Fruit fly (Drosophila melanogaster): ENCODE data around the gene MED10.

MED10 gene

dm6 chr3L:16228659-16229205 is 3.2 kb upstream of the MED10 start, which contains the start of gene Tmx3 (continued):
- no peak for TF ChIP-seq TFAM (GFP tag; optimal IDR thresholded peaks at IDR 0.05)
- TF ChIP-seq kay (GFP tag; optimal IDR thresholded peaks at IDR 0.05): peak; percentile 76
- peak; percentile 11 for TF ChIP-seq CG6854 (GFP tag; optimal IDR thresholded peaks at IDR 0.05)
- peak; percentile 95 for TF ChIP-seq ranshi (GFP tag; IDR thresholded peaks at IDR 0.05)
- TF ChIP-seq nom (GFP tag; optimal IDR thresholded peaks at IDR 0.05): peak; percentile 51
- TF ChIP-seq CG9437 (GFP tag; optimal IDR thresholded peaks at IDR 0.05): peak; percentile 74
- TF ChIP-seq CG2678 (tag; optimal IDR thresholded peaks at IDR 0.05): peak; percentile 92
- TF ChIP-seq lbe (GFP tag; optimal IDR thresholded peaks at IDR 0.05): peak; percentile 64
- peak in 1 of 3 experiments; percentile 45 for TF ChIP-seq Stat92E (GFP tag; optimal IDR thresholded peaks at IDR 0.05)
- peak; percentile 93 for TF ChIP-seq CG31441 (GFP tag; IDR thresholded peaks at IDR 0.05)
- TF ChIP-seq Blimp-1 (GFP tag; optimal IDR thresholded peaks at IDR 0.05): peak; percentile 85
- TF ChIP-seq ssp (GFP tag; IDR thresholded peaks at IDR 0.05): peak; percentile 88
- 0 out of 4 replicates have a peak, but pooled peaks have one; percentile 38 for TF ChIP-seq Dll (GFP tag; IDR thresholded peaks at IDR 0.05; ENCODE audit: partially characterized antibody)
- TF ChIP-seq bigmax (GFP tag; optimal IDR thresholded peaks at IDR 0.05): no peak
- TF ChIP-seq exex (tag; optimal IDR thresholded peaks at IDR 0.05): no peak
- no peak for TF ChIP-seq gro (GFP tag; optimal IDR thresholded peaks at IDR 0.05)
- TF ChIP-seq bcd (GFP tag; optimal IDR thresholded peaks at IDR 0.05): peak; percentile 86
- peak; percentile 57 for TF ChIP-seq ems (GFP tag; optimal IDR thresholded peaks at IDR 0.05)
- TF ChIP-seq ind (GFP tag; optimal IDR thresholded peaks at IDR 0.05): peak; percentile 82
- peak; percentile 79 for TF ChIP-seq CG13123 (GFP tag; optimal IDR thresholded peaks at IDR 0.05)
- TF ChIP-seq CG11560 (tag; IDR thresholded peaks at IDR 0.05): peak; percentile 63; the same call in 1 of the 3 replicates
- TF ChIP-seq tna (GFP tag; IDR thresholded peaks at IDR 0.05; ENCODE audit: partially characterized antibody): no peak
- no peak for TF ChIP-seq fd64A (GFP tag; optimal IDR thresholded peaks at IDR 0.05)
- TF ChIP-seq CG11398 (GFP tag; optimal IDR thresholded peaks at IDR 0.05): no peak
- TF ChIP-seq CG12744 (GFP tag; optimal IDR thresholded peaks at IDR 0.05): peak; percentile 27
- TF ChIP-seq CG17568 (GFP tag; optimal IDR thresholded peaks at IDR 0.05): no peak
- no peak for TF ChIP-seq eve (GFP tag; optimal IDR thresholded peaks at IDR 0.05)
- peak; percentile 93 for TF ChIP-seq Hr3 (GFP tag; optimal IDR thresholded peaks at IDR 0.05)
- TF ChIP-seq CTCF (GFP tag; optimal IDR thresholded peaks at IDR 0.05): no peak
- peak; percentile 95 for TF ChIP-seq CoRest (tag; optimal IDR thresholded peaks at IDR 0.05)
- no peak for TF ChIP-seq mirr (GFP tag; optimal IDR thresholded peaks at IDR 0.05)
- peak; percentile 77 for TF ChIP-seq trh (GFP tag; optimal IDR thresholded peaks at IDR 0.05)
- TF ChIP-seq dpn (GFP tag; optimal IDR thresholded peaks at IDR 0.05): peak; percentile 66 to 90
- peak; percentile 79 for TF ChIP-seq wor (GFP tag; IDR thresholded peaks at IDR 0.05)
- TF ChIP-seq CG17829 (tag; optimal IDR thresholded peaks at IDR 0.05): peak; percentile 90
- TF ChIP-seq stc (GFP tag; IDR thresholded peaks at IDR 0.05): peak; percentile 92
- no peak for TF ChIP-seq br (optimal IDR thresholded peaks at IDR 0.05)
- peak; percentile 77 for TF ChIP-seq danr (GFP tag; IDR thresholded peaks at IDR 0.05)
- TF ChIP-seq CG16863 (GFP tag; optimal IDR thresholded peaks at IDR 0.05): peak; percentile 24
- no peak for TF ChIP-seq sqz (GFP tag; optimal IDR thresholded peaks at IDR 0.05)
- TF ChIP-seq Neu2 (GFP tag; optimal IDR thresholded peaks at IDR 0.05; ENCODE audit: borderline replicate concordance): no peak
- peak; percentile 62 for TF ChIP-seq Adf1 (GFP tag; IDR thresholded peaks at IDR 0.05)
- TF ChIP-seq CG18764 (GFP tag; optimal IDR thresholded peaks at IDR 0.05): peak; percentile 53
- peak; percentile 31 for TF ChIP-seq sug (tag; optimal IDR thresholded peaks at IDR 0.05)
- TF ChIP-seq CG18476 (GFP tag; optimal IDR thresholded peaks at IDR 0.05): no peak
- peak; percentile 84 for TF ChIP-seq CG16815 (GFP tag; optimal IDR thresholded peaks at IDR 0.05)
- peak; percentile 10 for TF ChIP-seq Side (GFP tag; optimal IDR thresholded peaks at IDR 0.05)
- peak; percentile 79 for TF ChIP-seq CG10979 (tag; optimal IDR thresholded peaks at IDR 0.05)
- peak; percentile 73 for TF ChIP-seq cato (GFP tag; optimal IDR thresholded peaks at IDR 0.05; ENCODE audit: borderline replicate concordance)
- TF ChIP-seq CG9727 (GFP tag; optimal IDR thresholded peaks at IDR 0.05): peak; percentile 82
- no peak for TF ChIP-seq yki (optimal IDR thresholded peaks at IDR 0.05)

Data from whole organism, embryonic.